Worm (Caenorhabditis elegans): ENCODE data around the gene col-86.

- TF ChIP-seq dao-5 (tag; optimal IDR thresholded peaks at IDR 0.05) (no peak), him-1 (tag; optimal IDR thresholded peaks at IDR 0.05) (no peak), W03F9.2 (tag; optimal IDR thresholded peaks at IDR 0.05) (no peak)
Observed at ce11 chrII:13050050-13050449, 48.0 kb downstream of the col-86 start.

All from whole organism, L4/young adult.